Fruit fly (Drosophila melanogaster): Measurements from ENCODE around the gene CG16964.

DNA sequence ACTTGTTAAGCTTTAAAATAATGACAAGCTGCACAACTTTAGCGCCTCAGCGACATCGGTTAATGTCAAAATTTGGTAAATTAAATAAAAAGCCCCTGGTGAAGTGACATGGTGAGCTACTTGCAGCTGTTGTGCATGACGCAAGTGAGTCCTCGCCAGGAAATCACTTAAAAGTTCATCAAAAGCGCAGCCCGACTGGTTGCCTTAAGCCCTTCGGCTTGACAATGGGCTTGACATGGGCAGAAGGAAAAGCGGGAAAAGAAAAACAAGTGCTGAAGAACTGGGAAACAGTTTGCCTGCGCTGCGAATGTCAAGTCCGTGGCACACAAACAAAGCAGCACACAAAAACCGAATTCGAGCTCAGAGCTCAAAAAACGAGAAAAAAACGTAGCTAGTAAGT is at the start of gene CG16964:
- TF ChIP-seq cnc (optimal IDR thresholded peaks at IDR 0.05) (no peak), kay (GFP tag; ENCODE audit: borderline replicate concordance) (no peak), CG14711 (tag; optimal IDR thresholded peaks at IDR 0.05) (no peak), CG11617 (GFP tag; optimal IDR thresholded peaks at IDR 0.05) (no peak), Crg-1 (GFP tag; optimal IDR thresholded peaks at IDR 0.05) (no peak), CG1620 (GFP tag; optimal IDR thresholded peaks at IDR 0.05) (no peak), Clk (GFP tag; optimal IDR thresholded peaks at IDR 0.05) (no peak), CG33017 (tag; optimal IDR thresholded peaks at IDR 0.05) (no peak), CG12768 (GFP tag; optimal IDR thresholded peaks at IDR 0.05) (no peak)

Data from whole organism, adult.